Fruit fly (Drosophila melanogaster) whole organism, embryonic: ENCODE results near the gene CG4025.

ENCODE experiments used
- Awh ChIP-seq: fragments of 200-800 bp; sonication (Bioruptor generic); IDR thresholded peaks from 2 replicates; pipeline ENCODE4, ENCODE4 v1.3.6; 2022; ENCODE audit warnings: missing biosample characterization, missing genetic modification characterization
- Bteb2 ChIP-seq: fragments of 200-800 bp; sonication (Bioruptor generic); optimal IDR thresholded peaks from 2 replicates; lab custom pipeline; 2016; ENCODE audit warnings: missing biosample characterization, missing genetic modification characterization
- CG11398 ChIP-seq: fragments of 200-800 bp; sonication (Bioruptor generic); optimal IDR thresholded peaks from 2 replicates; lab custom pipeline; 2016; ENCODE audit warnings: missing biosample characterization, missing genetic modification characterization
- CG11696 ChIP-seq: fragments of 200-800 bp; sonication (Bioruptor generic); IDR thresholded peaks from 2 replicates; pipeline ENCODE4 v1.3.6; 2022; ENCODE audit warnings: missing biosample characterization, missing genetic modification characterization
- CG11723 ChIP-seq: fragments of 200-800 bp; sonication (Bioruptor generic); optimal IDR thresholded peaks from 2 replicates; lab custom pipeline; 2017; ENCODE audit warnings: missing biosample characterization, mild to moderate bottlenecking, missing genetic modification characterization
- CG12299 ChIP-seq: fragments of 200-800 bp; sonication (Bioruptor generic); optimal IDR thresholded peaks from 2 replicates; lab custom pipeline; 2018; ENCODE audit warnings: missing biosample characterization, mild to moderate bottlenecking, missing genetic modification characterization
- CG13775 ChIP-seq: fragments of 200-800 bp; sonication (Bioruptor generic); optimal IDR thresholded peaks from 3 replicates; lab custom pipeline; 2017; ENCODE audit warnings: missing biosample characterization, mild to moderate bottlenecking, missing genetic modification characterization
- CG1602 ChIP-seq: fragments of 200-800 bp; sonication (Bioruptor generic); optimal IDR thresholded peaks from 3 replicates; lab custom pipeline; 2016; ENCODE audit warnings: missing biosample characterization, missing genetic modification characterization
- CG31224 ChIP-seq: fragments of 200-800 bp; sonication (Bioruptor generic); IDR thresholded peaks from 2 replicates; pipeline ENCODE4 v1.3.6; 2022; ENCODE audit warnings: missing biosample characterization, missing genetic modification characterization
- CG33213 ChIP-seq: fragments of 200-800 bp; sonication (Bioruptor generic); optimal IDR thresholded peaks from 3 replicates; lab custom pipeline; 2016; ENCODE audit warnings: missing biosample characterization, missing genetic modification characterization
- CG7271 ChIP-seq: fragments of 200-800 bp; sonication (Bioruptor generic); optimal IDR thresholded peaks from 2 replicates; lab custom pipeline; 2018; ENCODE audit warnings: missing biosample characterization, mild to moderate bottlenecking, missing genetic modification characterization, moderate library complexity
- CG8924 ChIP-seq: fragments of 200-800 bp; optimal IDR thresholded peaks from 3 replicates; lab custom pipeline; 2019; ENCODE audit warnings: missing biosample characterization, mild to moderate bottlenecking, missing genetic modification characterization, moderate library complexity
- Dip2 ChIP-seq: fragments of 200-800 bp; sonication (Bioruptor generic); IDR thresholded peaks from 2 replicates; pipeline ENCODE4 v1.3.6; 2022; ENCODE audit warnings: missing biosample characterization, missing genetic modification characterization
- Dref ChIP-seq: fragments of 200-800 bp; sonication (Bioruptor generic); IDR thresholded peaks from 2 replicates; pipeline ENCODE4 v1.3.6; 2022; ENCODE audit warnings: missing biosample characterization, missing genetic modification characterization
- HHEX ChIP-seq: fragments of 200-800 bp; sonication (Bioruptor generic); optimal IDR thresholded peaks from 3 replicates; lab custom pipeline; 2017; ENCODE audit warnings: missing biosample characterization, mild to moderate bottlenecking, missing genetic modification characterization, missing genetic modification reagents
- Hr3 ChIP-seq: fragments of 200-800 bp; sonication (Bioruptor generic); optimal IDR thresholded peaks from 3 replicates; lab custom pipeline; 2016; ENCODE audit warnings: missing biosample characterization, missing genetic modification characterization
- Hsf ChIP-seq: fragments of 200-800 bp; sonication (Bioruptor generic); optimal IDR thresholded peaks from 3 replicates; lab custom pipeline; 2016; ENCODE audit warnings: missing biosample characterization, missing genetic modification characterization
- Mrtf ChIP-seq: fragments of 200-800 bp; sonication (Bioruptor generic); IDR thresholded peaks from 3 replicates; pipeline ENCODE4 v1.3.6; 2022; ENCODE audit warnings: missing biosample characterization, missing genetic modification characterization
- Pdp1 ChIP-seq, 2 experiments: fragments of 200-800 bp; sonication (Bioruptor generic); optimal IDR thresholded peaks; 3 replicates each; lab custom pipeline; 2016; ENCODE audit warnings: missing biosample characterization in 2 of 2, missing genetic modification characterization in 2 of 2, mild to moderate bottlenecking in 1 of 2, moderate library complexity in 1 of 2
- Side ChIP-seq: fragments of 200-800 bp; sonication (Bioruptor generic); optimal IDR thresholded peaks from 2 replicates; lab custom pipeline; 2016; ENCODE audit warnings: missing biosample characterization, missing genetic modification characterization
- Usf ChIP-seq: fragments of 200-800 bp; sonication (Bioruptor generic); optimal IDR thresholded peaks from 2 replicates; lab custom pipeline; 2017; ENCODE audit warnings: missing genotype, missing biosample characterization, missing genetic modification characterization
- ato ChIP-seq: fragments of 200-800 bp; sonication (Bioruptor generic); IDR thresholded peaks from 2 replicates; pipeline ENCODE4 v1.3.6; 2022; ENCODE audit warnings: missing biosample characterization, missing genetic modification characterization; ENCODE audit not compliant: partially characterized antibody
- dimm ChIP-seq: fragments of 200-800 bp; sonication (Bioruptor generic); IDR thresholded peaks from 2 replicates; pipeline ENCODE4 v1.3.6; 2022; ENCODE audit warnings: missing biosample characterization, missing genetic modification characterization
- disco-r ChIP-seq: fragments of 200-800 bp; sonication (Bioruptor generic); optimal IDR thresholded peaks from 2 replicates; lab custom pipeline; 2016; ENCODE audit warnings: missing biosample characterization, missing genetic modification characterization
- dmrt99B ChIP-seq: fragments of 200-800 bp; sonication (Bioruptor generic); optimal IDR thresholded peaks from 2 replicates; lab custom pipeline; 2018; ENCODE audit warnings: missing biosample characterization, mild to moderate bottlenecking, missing genetic modification characterization, moderate library complexity
- fd3F ChIP-seq: fragments of 200-800 bp; sonication (Bioruptor generic); optimal IDR thresholded peaks from 2 replicates; lab custom pipeline; 2018; ENCODE audit warnings: missing biosample characterization, mild to moderate bottlenecking, missing genetic modification characterization, moderate library complexity
- ftz-f1 ChIP-seq: fragments of 200-800 bp; sonication (Bioruptor generic); optimal IDR thresholded peaks from 2 replicates; lab custom pipeline; 2016; ENCODE audit warnings: missing biosample characterization, missing genetic modification characterization
- gsb ChIP-seq: fragments of 200-800 bp; sonication (Bioruptor generic); IDR thresholded peaks from 2 replicates; pipeline ENCODE4 v1.3.6; 2022; ENCODE audit warnings: missing biosample characterization, missing genetic modification characterization
- klu ChIP-seq: fragments of 200-800 bp; sonication (Bioruptor generic); IDR thresholded peaks from 2 replicates; pipeline ENCODE4 v1.3.6; 2022; ENCODE audit warnings: missing biosample characterization, missing genetic modification characterization
- knrl ChIP-seq: fragments of 200-800 bp; sonication (Bioruptor generic); IDR thresholded peaks from 3 replicates; pipeline ENCODE4 v1.3.6; 2022; ENCODE audit warnings: missing biosample characterization, missing genetic modification characterization; ENCODE audit not compliant: partially characterized antibody
- lilli ChIP-seq: fragments of 200-800 bp; sonication (Bioruptor generic); optimal IDR thresholded peaks from 3 replicates; lab custom pipeline; 2016; ENCODE audit warnings: missing biosample characterization, missing genetic modification characterization
- lmd ChIP-seq: fragments of 200-800 bp; sonication (Bioruptor generic); IDR thresholded peaks from 2 replicates; pipeline ENCODE4 v1.3.6; 2022; ENCODE audit warnings: missing biosample characterization, missing genetic modification characterization
- luna ChIP-seq: fragments of 200-800 bp; sonication (Bioruptor generic); optimal IDR thresholded peaks from 2 replicates; lab custom pipeline; 2016; ENCODE audit warnings: missing biosample characterization, missing genetic modification characterization
- maf-S ChIP-seq: fragments of 200-800 bp; sonication (Bioruptor generic); optimal IDR thresholded peaks from 2 replicates; lab custom pipeline; 2016; ENCODE audit warnings: missing biosample characterization, missing genetic modification characterization
- mirr ChIP-seq: fragments of 200-800 bp; sonication (Bioruptor generic); optimal IDR thresholded peaks from 3 replicates; lab custom pipeline; 2018; ENCODE audit warnings: missing biosample characterization, mild to moderate bottlenecking, missing genetic modification characterization
- nerfin-2 ChIP-seq: fragments of 200-800 bp; sonication (Bioruptor generic); IDR thresholded peaks from 2 replicates; pipeline ENCODE4 v1.3.6; 2022; ENCODE audit warnings: missing biosample characterization, missing genetic modification characterization; ENCODE audit not compliant: partially characterized antibody
- onecut ChIP-seq: fragments of 200-800 bp; sonication (Bioruptor generic); IDR thresholded peaks from 2 replicates; pipeline ENCODE4 v1.3.6; 2022; ENCODE audit warnings: missing biosample characterization, missing genetic modification characterization
- pan ChIP-seq, 4 experiments: fragments of >200 bp in 3 of 4; fragments of 200-800 bp in 1 of 4; sonication (Bioruptor generic) in 1 of 4; optimal IDR thresholded peaks in 3 of 4; IDR thresholded peaks in 1 of 4; 2 replicates each; pipeline versions ENCODE4 v1.3.6 to Lab custom; 2017 to 2022; ENCODE audit warnings: missing biosample characterization in 2 of 4, missing genetic modification characterization in 2 of 4, mixed read lengths in 1 of 4
- pho ChIP-seq: fragments of 200-800 bp; sonication (Bioruptor generic); optimal IDR thresholded peaks from 2 replicates; lab custom pipeline; 2016; ENCODE audit warnings: missing biosample characterization, missing genetic modification characterization
- repo ChIP-seq: fragments of 200-800 bp; sonication (Bioruptor generic); optimal IDR thresholded peaks from 2 replicates; lab custom pipeline; 2016; ENCODE audit warnings: missing biosample characterization, missing genetic modification characterization
- sc ChIP-seq, 3 experiments: fragments of >200 bp in 2 of 3; fragments of 200-800 bp in 1 of 3; sonication (Bioruptor generic) in 1 of 3; optimal IDR thresholded peaks; 2 replicates in 2 of 3; 3 replicates in 1 of 3; lab custom pipeline; 2017; ENCODE audit warnings: mild to moderate bottlenecking in 1 of 3, missing biosample characterization in 1 of 3, missing genetic modification characterization in 1 of 3, missing genetic modification reagents in 1 of 3
- tna ChIP-seq: fragments of 200-800 bp; sonication (Bioruptor generic); IDR thresholded peaks from 2 replicates; pipeline ENCODE4 v1.3.6; 2022; ENCODE audit warnings: missing biosample characterization, missing genetic modification characterization; ENCODE audit not compliant: partially characterized antibody
- vfl ChIP-seq: fragments of 200-800 bp; sonication (Bioruptor generic); optimal IDR thresholded peaks from 2 replicates; lab custom pipeline; 2016; ENCODE audit warnings: missing biosample characterization, missing genetic modification characterization
- zen ChIP-seq: fragments of 200-800 bp; sonication (Bioruptor generic); optimal IDR thresholded peaks from 3 replicates; lab custom pipeline; 2018; ENCODE audit warnings: missing biosample characterization, mild to moderate bottlenecking, missing genetic modification characterization, moderate library complexity

CG4025 gene

DNA sequence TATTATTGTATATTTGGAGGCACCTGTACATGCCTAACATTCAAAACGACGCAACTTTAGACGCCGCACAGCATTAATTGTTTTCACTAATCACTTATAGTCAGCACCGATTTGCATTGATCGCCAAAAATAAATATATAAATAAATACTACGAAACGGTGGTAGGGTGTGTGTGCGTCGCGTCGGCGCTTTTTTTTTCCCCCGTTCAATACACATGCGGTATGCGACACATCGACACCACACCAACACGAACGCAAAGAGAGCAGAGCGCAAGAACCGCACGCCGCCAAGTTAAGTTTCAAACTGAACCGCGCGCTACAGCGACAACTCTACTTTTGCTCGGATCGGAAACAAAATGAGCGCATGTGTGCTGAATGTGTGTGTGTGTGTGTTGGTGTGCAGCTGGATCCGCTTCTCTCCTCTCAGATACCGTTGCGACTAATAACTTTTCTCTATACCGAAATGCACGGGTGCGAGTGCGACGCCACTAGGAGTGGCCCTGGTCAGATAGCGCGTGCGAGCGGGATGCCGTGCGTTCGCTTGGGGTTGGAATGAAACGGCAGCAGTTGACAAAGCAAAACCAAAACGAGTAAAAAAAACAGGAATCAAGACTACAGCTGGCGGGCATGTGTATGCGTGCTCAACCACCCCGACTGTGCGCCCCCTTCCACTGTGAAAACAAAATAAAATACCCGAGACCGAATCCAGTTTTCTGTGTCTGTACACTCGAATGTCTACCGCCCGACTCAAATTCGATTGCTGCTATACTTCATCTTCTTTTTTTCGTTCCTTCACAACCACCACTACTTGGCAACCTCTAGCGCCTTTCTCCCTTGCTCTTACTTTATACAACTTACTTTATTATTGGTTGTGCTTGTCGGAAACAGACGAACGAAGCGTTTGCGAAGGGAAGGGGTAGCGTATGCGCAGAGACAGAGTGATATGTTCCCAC, 46.5 kb downstream of the CG4025 start, which contains the start of gene ph-d (continued):
- peak; percentile 27 for TF ChIP-seq CG33213 (GFP tag; lab: Kevin White, UChicago)
- TF ChIP-seq Side (GFP tag; lab: Kevin White, UChicago) = no peak
- TF ChIP-seq Dref = no peak
- no peak for TF ChIP-seq pan (optimal IDR thresholded peaks at IDR 0.05; lab: Kevin White, UChicago)
- TF ChIP-seq pan (GFP tag; optimal IDR thresholded peaks at IDR 0.05 in 1 of 2, IDR thresholded peaks at IDR 0.05 in 1 of 2) = peak in 1 of 2 experiments; percentile 35
- TF ChIP-seq pho (GFP tag; lab: Kevin White, UChicago) = no peak
- peak; percentile 1 for TF ChIP-seq vfl (GFP tag; lab: Kevin White, UChicago)
- TF ChIP-seq gsb (GFP tag; lab: Robert Waterston, UW) = no peak

DNA sequence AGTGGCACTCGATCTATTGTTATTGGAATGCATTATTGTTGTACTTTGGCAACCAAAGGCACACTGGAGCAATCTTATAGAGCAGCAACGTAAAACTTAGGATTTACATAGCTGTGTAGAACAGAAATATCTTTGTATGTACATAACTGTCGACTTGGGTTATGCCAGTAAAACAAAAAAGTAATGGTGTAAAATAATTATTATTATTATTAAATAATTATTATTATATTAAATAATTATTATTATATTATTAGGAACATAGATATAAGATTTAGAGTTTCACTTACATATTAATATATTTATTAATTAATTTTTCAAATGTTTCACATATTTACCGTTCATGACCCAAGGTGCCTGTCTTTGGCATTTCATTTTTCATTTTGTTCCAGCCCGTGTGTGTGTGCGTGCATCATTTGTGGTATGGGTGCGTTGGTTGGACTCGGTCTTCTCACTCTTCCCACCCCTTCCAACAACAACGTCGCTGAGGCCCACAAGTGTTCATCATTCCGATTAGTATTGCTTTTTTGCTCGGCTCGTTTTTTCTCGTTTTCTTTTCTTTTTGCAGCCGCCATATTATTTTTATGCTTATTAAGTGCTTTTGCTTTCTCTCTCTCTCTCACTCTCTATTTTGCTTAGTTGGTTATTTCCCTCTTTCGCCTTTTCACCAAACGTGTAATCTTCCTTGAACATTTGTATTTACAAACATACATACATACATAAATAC, 47.4 kb downstream of the CG4025 start:
- TF ChIP-seq knrl = peak; percentile 44; the same call in 2 of the 3 replicates
- no peak for TF ChIP-seq Dip2 (GFP tag; lab: Robert Waterston, UW)
- peak; percentile 36; the same call in 1 of the 2 replicates for TF ChIP-seq Dref
- peak; percentile 67 to 88 for TF ChIP-seq Pdp1 (GFP tag; optimal IDR thresholded peaks at IDR 0.05; lab: Kevin White, UChicago)
- peak; percentile 87 for TF ChIP-seq CG7271
- TF ChIP-seq maf-S (GFP tag; lab: Kevin White, UChicago) = peak; percentile 59
- TF ChIP-seq lilli (GFP tag; lab: Kevin White, UChicago) = peak; percentile 84
- TF ChIP-seq HHEX (GFP tag; lab: Kevin White, UChicago) = peak; percentile 97
- peak; percentile 94 for TF ChIP-seq CG12299 (tag; lab: Kevin White, UChicago)
- peak; percentile 95 for TF ChIP-seq lmd (GFP tag; lab: Robert Waterston, UW)
- TF ChIP-seq CG11723 (GFP tag; lab: Kevin White, UChicago) = peak; percentile 94
- peak; percentile 99 for TF ChIP-seq dmrt99B
- TF ChIP-seq CG13775 (GFP tag; lab: Kevin White, UChicago) = peak; percentile 99
- TF ChIP-seq Hsf (GFP tag; lab: Kevin White, UChicago) = peak; percentile 80
- peak; percentile 19 for TF ChIP-seq Bteb2 (GFP tag; lab: Kevin White, UChicago)
- peak; percentile 75 for TF ChIP-seq onecut
- TF ChIP-seq Mrtf (GFP tag; lab: Robert Waterston, UW) = peak; percentile 86
- no peak for TF ChIP-seq ato (GFP tag; lab: Robert Waterston, UW)
- peak; percentile 87 for TF ChIP-seq CG31224 (GFP tag; lab: Robert Waterston, UW)
- peak; percentile 97 for TF ChIP-seq zen
- peak; percentile 91 for TF ChIP-seq klu (GFP tag; lab: Robert Waterston, UW)
- peak; percentile 95 for TF ChIP-seq CG1602 (GFP tag; lab: Kevin White, UChicago)
- peak; percentile 79 for TF ChIP-seq Awh (GFP tag; lab: Robert Waterston, UW)
- TF ChIP-seq mirr (GFP tag; lab: Kevin White, UChicago) = peak; percentile 50
- TF ChIP-seq fd3F (GFP tag; lab: Kevin White, UChicago) = peak; percentile 94
- TF ChIP-seq nerfin-2 = no peak
- TF ChIP-seq Hr3 (GFP tag; lab: Kevin White, UChicago) = peak; percentile 98
- peak; percentile 67 for TF ChIP-seq repo (GFP tag; lab: Kevin White, UChicago)
- TF ChIP-seq CG11696 (GFP tag; lab: Robert Waterston, UW) = peak; percentile 74; the same call in 1 of the 2 replicates
- peak; percentile 6 for TF ChIP-seq CG11398
- no peak for TF ChIP-seq tna
- TF ChIP-seq dimm (GFP tag; lab: Robert Waterston, UW) = peak; percentile 85
- TF ChIP-seq CG8924 (tag; lab: Kevin White, UChicago) = peak; percentile 99
- peak; percentile 28 for TF ChIP-seq luna (GFP tag; lab: Kevin White, UChicago)
- TF ChIP-seq sc (optimal IDR thresholded peaks at IDR 0.05; lab: Kevin White, UChicago) = no peak
- peak; percentile 99 for TF ChIP-seq sc (GFP tag; optimal IDR thresholded peaks at IDR 0.05; lab: Kevin White, UChicago)
- TF ChIP-seq ftz-f1 (GFP tag; lab: Kevin White, UChicago) = no peak
- TF ChIP-seq disco-r (GFP tag; lab: Kevin White, UChicago) = peak; percentile 45
- peak; percentile 98 for TF ChIP-seq Usf (GFP tag; lab: Kevin White, UChicago)
